Worm (Caenorhabditis elegans) whole organism, early embryonic: ENCODE data around the gene F36H9.5.
A peak's percentile ranks its signal among the peaks of the same experiment; 100 is the strongest.

Experiments
- B0310.2 ChIP-seq: sonication (generic microtip); optimal IDR thresholded peaks from 2 replicates; lab custom pipeline; 2016; ENCODE audit warnings: mild to moderate bottlenecking, missing genetic modification characterization, missing compliant biosample characterization
- F13C5.2 ChIP-seq: sonication (generic microtip); optimal IDR thresholded peaks from 2 replicates; lab custom pipeline; 2017; ENCODE audit warnings: mild to moderate bottlenecking, missing genetic modification characterization, inconsistent platforms, missing compliant biosample characterization
- aly-1 ChIP-seq: sonication (generic microtip); optimal IDR thresholded peaks from 2 replicates; lab custom pipeline; 2016; ENCODE audit warnings: missing genetic modification characterization, missing compliant biosample characterization
- ama-1 ChIP-seq: fragments of 150-350 bp; optimal IDR thresholded peaks from 2 replicates; lab custom pipeline; 2014
- ceh-13 ChIP-seq: fragments of 200-800 bp; sonication (Bioruptor generic); optimal IDR thresholded peaks from 2 replicates; lab custom pipeline; 2018; ENCODE audit warnings: mild to moderate bottlenecking, missing genetic modification characterization, missing compliant biosample characterization
- ceh-36 ChIP-seq: sonication (generic microtip); optimal IDR thresholded peaks from 2 replicates; lab custom pipeline; 2016; ENCODE audit warnings: missing genetic modification characterization, inconsistent platforms, missing compliant biosample characterization
- ets-7 ChIP-seq: sonication (generic microtip); optimal IDR thresholded peaks from 2 replicates; lab custom pipeline; 2016; ENCODE audit warnings: missing genotype, missing genetic modification characterization, missing compliant biosample characterization
- flt-1 ChIP-seq: fragments of 200-800 bp; sonication (Bioruptor generic); IDR thresholded peaks from 2 replicates; pipeline ENCODE4 v1.3.6; 2022; ENCODE audit warnings: missing genetic modification characterization, missing compliant biosample characterization
- hmbx-1 ChIP-seq: sonication (generic microtip); optimal IDR thresholded peaks from 2 replicates; lab custom pipeline; 2016; ENCODE audit warnings: mild to moderate bottlenecking, missing genetic modification characterization, missing compliant biosample characterization
- hmg-4 ChIP-seq: fragments of 200-800 bp; sonication (Bioruptor generic); optimal IDR thresholded peaks from 2 replicates; lab custom pipeline; 2018; ENCODE audit warnings: mild to moderate bottlenecking, missing genetic modification characterization, missing compliant biosample characterization
- hnd-1 ChIP-seq: sonication (generic microtip); optimal IDR thresholded peaks from 2 replicates; lab custom pipeline; 2016; ENCODE audit warnings: missing genetic modification characterization, missing compliant biosample characterization
- pes-1 ChIP-seq: fragments of 200-800 bp; sonication (Bioruptor generic); IDR thresholded peaks from 2 replicates; pipeline ENCODE4 v1.3.6; 2022; ENCODE audit warnings: missing genetic modification reagents, missing genetic modification characterization, missing compliant biosample characterization
- scrt-1 ChIP-seq: fragments of 200-800 bp; sonication (Bioruptor generic); IDR thresholded peaks from 2 replicates; pipeline ENCODE4 v1.3.6; 2022; ENCODE audit warnings: missing genetic modification characterization, missing compliant biosample characterization
- sea-1 ChIP-seq: fragments of 200-800 bp; sonication (Bioruptor generic); conservative IDR thresholded peaks from 2 replicates; pipeline ENCODE4 v1.3.6; 2022; ENCODE audit warnings: missing genetic modification characterization, missing compliant biosample characterization
- tbx-11 ChIP-seq: fragments of 200-800 bp; sonication (Bioruptor generic); IDR thresholded peaks from 2 replicates; pipeline ENCODE4 v1.3.6; 2022; ENCODE audit warnings: missing genetic modification characterization, missing compliant biosample characterization
- tbx-37 ChIP-seq: fragments of 200-800 bp; sonication (Bioruptor generic); conservative IDR thresholded peaks from 2 replicates; pipeline ENCODE4 v1.3.6; 2022; ENCODE audit warnings: missing genetic modification reagents, missing genetic modification characterization, missing compliant biosample characterization
- tra-4 ChIP-seq: sonication (generic microtip); optimal IDR thresholded peaks from 2 replicates; lab custom pipeline; 2017; ENCODE audit warnings: missing genetic modification characterization, missing compliant biosample characterization

Gene F36H9.5

ce11 chrV:1756856-1757255 is 25.0 kb downstream of the F36H9.5 start, which contains the start of gene clec-204:
TSS of gene clec-204 (plus strand) at chrV:1757156.
- no peak for TF ChIP-seq F13C5.2 (tag; lab: Kevin White, UChicago)
- no peak for TF ChIP-seq hnd-1
- no peak for TF ChIP-seq scrt-1
- TF ChIP-seq B0310.2 (tag; lab: Kevin White, UChicago), result no peak
- no peak for TF ChIP-seq ceh-13 (GFP tag; lab: Kevin White, UChicago)
- no peak for TF ChIP-seq aly-1
- no peak for TF ChIP-seq ets-7 (tag; lab: Kevin White, UChicago)
- no peak for TF ChIP-seq sea-1
- no peak for TF ChIP-seq ama-1 (lab: Kevin White, UChicago)
- no peak for TF ChIP-seq tbx-11 (GFP tag; lab: Robert Waterston, UW)
- TF ChIP-seq flt-1 (GFP tag; lab: Robert Waterston, UW), result no peak
- no peak for TF ChIP-seq tra-4 (tag; lab: Kevin White, UChicago)
- no peak for TF ChIP-seq ceh-36 (tag; lab: Kevin White, UChicago)
- TF ChIP-seq tbx-37 (GFP tag; lab: Robert Waterston, UW), result no peak
- no peak for TF ChIP-seq hmbx-1 (tag; lab: Kevin White, UChicago)
- no peak for TF ChIP-seq hmg-4 (GFP tag; lab: Kevin White, UChicago)
- no peak for TF ChIP-seq pes-1 (GFP tag; lab: Robert Waterston, UW)

ce11 chrV:1756099-1756498 is 25.7 kb downstream of the F36H9.5 start:
- TF ChIP-seq pes-1 (GFP tag; lab: Robert Waterston, UW), result no peak
- TF ChIP-seq ama-1 (lab: Kevin White, UChicago), result no peak
- TF ChIP-seq B0310.2 (tag; lab: Kevin White, UChicago), result no peak
- TF ChIP-seq hnd-1, result no peak
- TF ChIP-seq flt-1 (GFP tag; lab: Robert Waterston, UW), result no peak
- no peak for TF ChIP-seq tbx-11 (GFP tag; lab: Robert Waterston, UW)
- TF ChIP-seq ceh-36 (tag; lab: Kevin White, UChicago), result no peak

- TF ChIP-seq hmbx-1 (tag; lab: Kevin White, UChicago), result no peak
- TF ChIP-seq ceh-36 (tag; lab: Kevin White, UChicago), result no peak
- no peak for TF ChIP-seq F13C5.2 (tag; lab: Kevin White, UChicago)
- TF ChIP-seq tbx-11 (GFP tag; lab: Robert Waterston, UW), result no peak
- no peak for TF ChIP-seq B0310.2 (tag; lab: Kevin White, UChicago)
These were observed 26.2 kb downstream of the F36H9.5 start, which contains the start of gene ZK697.14 for ce11 chrV:1755589-1755988. TSS of gene ZK697.14 (minus strand) at chrV:1755689.

ce11 chrV:1752496-1752895 is 29.3 kb downstream of the F36H9.5 start, which contains the start of gene ZK697.1:
TSS of gene ZK697.1 (plus strand) at chrV:1752796.
- TF ChIP-seq scrt-1 (no peak), hmbx-1 (tag; lab: Kevin White, UChicago) (no peak), tra-4 (tag; lab: Kevin White, UChicago) (no peak), hmg-4 (GFP tag; lab: Kevin White, UChicago) (no peak), ceh-13 (GFP tag; lab: Kevin White, UChicago) (no peak), F13C5.2 (tag; lab: Kevin White, UChicago) (no peak), flt-1 (GFP tag; lab: Robert Waterston, UW) (no peak), ama-1 (lab: Kevin White, UChicago) (no peak), ets-7 (tag; lab: Kevin White, UChicago) (no peak)

ce11 chrV:1751449-1751848 is 30.4 kb downstream of the F36H9.5 start, which contains the start of gene srh-199:
TSS of gene srh-199 (minus strand) at chrV:1751549.
- no peak for TF ChIP-seq hmg-4 (GFP tag; lab: Kevin White, UChicago)
- no peak for TF ChIP-seq sea-1
- no peak for TF ChIP-seq tbx-11 (GFP tag; lab: Robert Waterston, UW)
- TF ChIP-seq flt-1 (GFP tag; lab: Robert Waterston, UW), result no peak
- TF ChIP-seq pes-1 (GFP tag; lab: Robert Waterston, UW), result no peak
- no peak for TF ChIP-seq ceh-36 (tag; lab: Kevin White, UChicago)

- TF ChIP-seq tbx-37 (GFP tag; lab: Robert Waterston, UW) (no peak), pes-1 (GFP tag; lab: Robert Waterston, UW) (no peak), hnd-1 (no peak), sea-1 (no peak), tbx-11 (GFP tag; lab: Robert Waterston, UW) (no peak), ceh-13 (GFP tag; lab: Kevin White, UChicago) (no peak), B0310.2 (tag; lab: Kevin White, UChicago) (no peak)
These were observed 32.8 kb downstream of the F36H9.5 start, which contains the start of gene ZK697.8 for ce11 chrV:1749053-1749452. TSS of gene ZK697.8 (minus strand) at chrV:1749153.

ce11 chrV:1743205-1743870 is 38.5 kb downstream of the F36H9.5 start, which contains the start of gene nhr-256:
TSS of gene nhr-256 (plus strand) at chrV:1743771.
- TF ChIP-seq flt-1 (GFP tag; lab: Robert Waterston, UW), result no peak
- TF ChIP-seq hmg-4 (GFP tag; lab: Kevin White, UChicago), result no peak
- peak; percentile 38 for TF ChIP-seq ceh-36 (tag; lab: Kevin White, UChicago)
- no peak for TF ChIP-seq pes-1 (GFP tag; lab: Robert Waterston, UW)
- no peak for TF ChIP-seq aly-1
- TF ChIP-seq tbx-37 (GFP tag; lab: Robert Waterston, UW), result no peak

- TF ChIP-seq ets-7 (tag; lab: Kevin White, UChicago) (no peak), F13C5.2 (tag; lab: Kevin White, UChicago) (no peak), hnd-1 (no peak), sea-1 (no peak), tbx-37 (GFP tag; lab: Robert Waterston, UW) (no peak)
These were observed 40.7 kb downstream of the F36H9.5 start, which contains the start of gene srab-25 for ce11 chrV:1741074-1741473. TSS of gene srab-25 (minus strand) at chrV:1741174.
